Worm (Caenorhabditis elegans) whole organism, L2 larva: ENCODE results near the gene B0228.8.

Experiments used
- C34F6.9 ChIP-seq: fragments of 150-350 bp; optimal IDR thresholded peaks from 2 replicates; lab custom pipeline; 2014; ENCODE audit warnings: missing biosample characterization, missing genetic modification characterization
- ZK546.5 ChIP-seq: sonication (generic microtip); optimal IDR thresholded peaks from 2 replicates; lab custom pipeline; 2017; ENCODE audit warnings: missing biosample characterization, missing genetic modification characterization
- aly-2 ChIP-seq: fragments of 150-350 bp; optimal IDR thresholded peaks from 2 replicates; lab custom pipeline; 2014; ENCODE audit warnings: missing biosample characterization, missing genetic modification characterization
- egl-27 ChIP-seq: sonication (generic microtip); optimal IDR thresholded peaks from 3 replicates; lab custom pipeline; 2017; ENCODE audit warnings: missing biosample characterization, missing genetic modification reagents, missing genetic modification characterization
- elt-1 ChIP-seq: fragments of 150-350 bp; optimal IDR thresholded peaks from 2 replicates; lab custom pipeline; 2014; ENCODE audit warnings: missing biosample characterization, missing genetic modification characterization
- elt-3 ChIP-seq: sonication (generic microtip); optimal IDR thresholded peaks from 2 replicates; lab custom pipeline; 2017; ENCODE audit warnings: missing biosample characterization, missing genetic modification characterization
- lsy-2 ChIP-seq, 2 experiments: fragments of 150-350 bp in 1 of 2; sonication (generic microtip) in 1 of 2; optimal IDR thresholded peaks; 2 replicates each; lab custom pipeline; 2014 to 2017; ENCODE audit warnings: missing biosample characterization in 2 of 2, missing genetic modification characterization in 2 of 2
- nhr-10 ChIP-seq: sonication (generic microtip); optimal IDR thresholded peaks from 2 replicates; lab custom pipeline; 2017; ENCODE audit warnings: missing biosample characterization, missing genetic modification characterization
- nhr-23 ChIP-seq: fragments of 150-350 bp; optimal IDR thresholded peaks from 2 replicates; lab custom pipeline; 2014; ENCODE audit warnings: missing biosample characterization, missing genetic modification reagents, missing genetic modification characterization
- nhr-6 ChIP-seq: fragments of 150-350 bp; optimal IDR thresholded peaks from 2 replicates; lab custom pipeline; 2014; ENCODE audit warnings: missing biosample characterization, missing genetic modification characterization
- skn-1 ChIP-seq: sonication (generic microtip); optimal IDR thresholded peaks from 2 replicates; lab custom pipeline; 2017; ENCODE audit warnings: missing biosample characterization, missing genetic modification characterization
- snpc-4 ChIP-seq: fragments of 150-350 bp; optimal IDR thresholded peaks from 2 replicates; lab custom pipeline; 2014; ENCODE audit warnings: missing biosample characterization, missing genetic modification characterization
- unc-62 ChIP-seq: fragments of 150-350 bp; optimal IDR thresholded peaks from 2 replicates; lab custom pipeline; 2014; ENCODE audit warnings: missing biosample characterization, missing genetic modification reagents, missing genetic modification characterization

DNA sequence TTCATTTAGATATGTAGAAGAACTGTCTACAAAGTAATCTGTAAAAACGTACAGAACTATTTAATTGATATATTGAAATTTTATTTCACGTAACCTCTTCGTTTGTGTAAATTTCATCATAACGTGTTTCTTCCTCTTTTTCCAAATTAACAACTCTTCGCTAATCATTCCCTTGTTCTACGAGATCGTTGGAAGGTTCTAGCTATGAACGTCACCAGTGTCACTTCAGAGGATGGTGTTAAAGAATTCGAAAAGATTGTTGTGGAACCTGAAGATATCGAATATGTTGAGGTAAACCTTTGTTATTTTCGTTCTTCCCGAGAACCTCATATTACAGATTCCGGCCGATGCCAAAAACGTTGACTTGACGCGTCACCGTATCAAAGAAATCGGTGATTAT lies 11.1 kb upstream of the B0228.8 start, which contains the start of gene C06A8.6:
- TF ChIP-seq elt-3 (tag; lab: Kevin White, UChicago) (no peak), ZK546.5 (tag; lab: Kevin White, UChicago) (no peak), elt-1 (no peak), egl-27 (no peak), aly-2 (no peak), lsy-2 (tag; optimal IDR thresholded peaks at IDR 0.05; lab: Kevin White, UChicago) (no peak), nhr-6 (no peak), snpc-4 (tag; lab: Kevin White, UChicago) (no peak), unc-62 (GFP tag; lab: Kevin White, UChicago) (no peak), skn-1 (tag; lab: Kevin White, UChicago) (no peak), nhr-23 (tag; lab: Kevin White, UChicago) (no peak), nhr-10 (no peak), C34F6.9 (tag; lab: Kevin White, UChicago) (no peak)
